Fruit fly (Drosophila melanogaster) whole organism, prepupa: ENCODE results near the gene CG14434.

Experiments used
- CG10631 ChIP-seq: fragments of 200-800 bp; sonication (Bioruptor generic); optimal IDR thresholded peaks from 2 replicates; lab custom pipeline; 2016; ENCODE audit warnings: missing biosample characterization, missing genetic modification characterization
- Hr4 ChIP-seq: fragments of 200-800 bp; sonication (Bioruptor generic); optimal IDR thresholded peaks from 3 replicates; lab custom pipeline; 2016; ENCODE audit warnings: missing biosample characterization, missing genetic modification characterization
- OdsH ChIP-seq: fragments of 200-800 bp; sonication (Bioruptor generic); optimal IDR thresholded peaks from 3 replicates; lab custom pipeline; 2016; ENCODE audit warnings: missing biosample characterization, missing genetic modification characterization

DNA sequence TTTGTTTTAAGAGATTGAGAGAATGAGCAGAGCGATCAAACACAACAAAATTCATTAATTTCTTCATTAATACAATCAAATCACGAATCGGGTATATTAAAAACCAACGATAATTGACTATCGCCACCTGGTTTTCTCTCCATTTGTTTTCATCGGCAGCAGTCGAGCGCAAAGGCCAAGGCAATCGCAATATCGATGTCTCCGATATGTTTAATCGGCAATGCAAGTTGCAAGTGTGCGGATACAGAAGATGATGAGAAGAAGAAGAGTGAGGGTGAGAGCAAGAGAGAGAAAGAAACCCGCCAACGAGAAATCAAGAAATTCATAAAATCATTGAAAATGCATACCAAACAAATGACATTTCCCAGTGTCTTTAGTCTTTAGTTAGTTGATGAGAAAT, 8.8 kb upstream of the CG14434 start:
- TF ChIP-seq Hr4 (GFP tag; lab: Kevin White, UChicago), result no peak
- no peak for TF ChIP-seq CG10631 (GFP tag; lab: Kevin White, UChicago)
- no peak for TF ChIP-seq OdsH (GFP tag; lab: Kevin White, UChicago)
